Fruit fly (Drosophila melanogaster) Kc167 (cell line): ENCODE data around the gene D19A.

Experiments
- Myc ChIP-seq: fragments of >200 bp; optimal IDR thresholded peaks from 2 replicates; lab custom pipeline; 2017; ENCODE audit warnings: missing external identifiers
- Sin3A ChIP-seq: fragments of >200 bp; optimal IDR thresholded peaks from 2 replicates; lab custom pipeline; 2018; ENCODE audit warnings: missing external identifiers
- insv ChIP-seq: fragments of >200 bp; optimal IDR thresholded peaks from 3 replicates; lab custom pipeline; 2018; ENCODE audit warnings: missing external identifiers
- psq ChIP-seq: fragments of >200 bp; optimal IDR thresholded peaks from 2 replicates; lab custom pipeline; 2017; ENCODE audit warnings: missing external identifiers

- no peak for TF ChIP-seq insv (lab: Kevin White, UChicago)
- TF ChIP-seq Myc (lab: Kevin White, UChicago): no peak
- TF ChIP-seq Sin3A: no peak
- TF ChIP-seq psq (lab: Kevin White, UChicago): no peak
Measured at dm6 chr3L:6159863-6160262, 29.1 kb downstream of the D19A start.
